Worm (Caenorhabditis elegans) whole organism, L1 larva: ENCODE data around the gene cyp-34A10.

Experiments
- alr-1 ChIP-seq: fragments of 200-800 bp; sonication (Bioruptor generic); optimal IDR thresholded peaks from 2 replicates; lab custom pipeline; 2018; ENCODE audit warnings: borderline replicate concordance, mild to moderate bottlenecking, missing genetic modification characterization, missing compliant biosample characterization
- ama-1 ChIP-seq: fragments of 150-350 bp; optimal IDR thresholded peaks from 2 replicates; lab custom pipeline; 2014
- elt-3 ChIP-seq, 6 experiments: fragments of 150-350 bp in 1 of 6; sonication (generic microtip); optimal IDR thresholded peaks; 2 replicates each; lab custom pipeline; 2017 to 2018; ENCODE audit warnings: missing biosample characterization in 6 of 6, missing genetic modification characterization in 6 of 6, inconsistent platforms in 1 of 6
- mef-2 ChIP-seq: fragments of 150-350 bp; optimal IDR thresholded peaks from 2 replicates; lab custom pipeline; 2014; ENCODE audit warnings: missing biosample characterization, missing genetic modification characterization
- nhr-11 ChIP-seq: fragments of 150-350 bp; optimal IDR thresholded peaks from 2 replicates; lab custom pipeline; 2014; ENCODE audit warnings: missing biosample characterization, missing genetic modification characterization
- nhr-76 ChIP-seq: sonication (generic microtip); optimal IDR thresholded peaks from 2 replicates; lab custom pipeline; 2017; ENCODE audit warnings: missing biosample characterization, missing genetic modification characterization
- nhr-77 ChIP-seq: fragments of 150-350 bp; optimal IDR thresholded peaks from 2 replicates; lab custom pipeline; 2014; ENCODE audit warnings: missing biosample characterization, missing genetic modification characterization
- snpc-4 ChIP-seq: fragments of 150-350 bp; optimal IDR thresholded peaks from 2 replicates; lab custom pipeline; 2014; ENCODE audit warnings: missing biosample characterization, missing genetic modification characterization
- tlp-1 ChIP-seq: fragments of 150-350 bp; optimal IDR thresholded peaks from 2 replicates; lab custom pipeline; 2014; ENCODE audit warnings: missing biosample characterization, missing genetic modification characterization

- TF ChIP-seq nhr-76 (tag; lab: Kevin White, UChicago) (no peak), nhr-11 (no peak), tlp-1 (tag; lab: Kevin White, UChicago) (no peak), ama-1 (no peak), alr-1 (tag; lab: Kevin White, UChicago) (no peak), elt-3 (tag; optimal IDR thresholded peaks at IDR 0.05; lab: Kevin White, UChicago) (no peak), snpc-4 (no peak), nhr-77 (tag; lab: Kevin White, UChicago) (no peak), mef-2 (tag; lab: Kevin White, UChicago) (no peak)
Measured at ce11 chrV:3961235-3961634, 11.6 kb downstream of the cyp-34A10 start, which contains the start of gene cyp-34A6.
